Fruit fly (Drosophila melanogaster): ENCODE results near the gene Sbat.
A peak's percentile ranks its signal among the peaks of the same experiment; 100 is the strongest.

The Sbat gene

dm6 chr2L:2855773-2856615 is 22.1 kb upstream of the Sbat start, which contains the start of the genes CG3104 and RpS21 (continued):
- TF ChIP-seq disco-r (GFP tag; optimal IDR thresholded peaks at IDR 0.05) (peak; percentile 56), Sox102F (GFP tag; optimal IDR thresholded peaks at IDR 0.05) (peak; percentile 38), CG13894 (tag; optimal IDR thresholded peaks at IDR 0.05) (peak; percentile 73), al (GFP tag; IDR thresholded peaks at IDR 0.05) (peak; percentile 81), CG6175 (GFP tag; IDR thresholded peaks at IDR 0.05) (peak; percentile 87), NC2α (GFP tag; optimal IDR thresholded peaks at IDR 0.05) (peak; percentile 64), dmrt99B (tag; optimal IDR thresholded peaks at IDR 0.05) (peak; percentile 72), Chrac-16 (GFP tag; optimal IDR thresholded peaks at IDR 0.05) (peak; percentile 61), CG33557 (GFP tag; optimal IDR thresholded peaks at IDR 0.05) (peak; percentile 73), danr (GFP tag; IDR thresholded peaks at IDR 0.05) (peak; percentile 61), HmgZ (tag; optimal IDR thresholded peaks at IDR 0.05) (peak; percentile 82), CG8478 (optimal IDR thresholded peaks at IDR 0.05) (no peak), C15 (GFP tag; IDR thresholded peaks at IDR 0.05) (peak; percentile 82; the same call in 2 of the 3 replicates), sim (GFP tag; IDR thresholded peaks at IDR 0.05) (peak; percentile 77), grn (GFP tag; optimal IDR thresholded peaks at IDR 0.05) (peak; percentile 66), tll (GFP tag; optimal IDR thresholded peaks at IDR 0.05) (no peak), lilli (GFP tag; optimal IDR thresholded peaks at IDR 0.05) (peak; percentile 86), chm (GFP tag; IDR thresholded peaks at IDR 0.05) (peak; percentile 91), caup (GFP tag; optimal IDR thresholded peaks at IDR 0.05; ENCODE audit: severe bottlenecking) (peak; percentile 94), tin (GFP tag; optimal IDR thresholded peaks at IDR 0.05) (peak; percentile 85), crol (GFP tag; IDR thresholded peaks at IDR 0.05) (peak; percentile 48), dmrt11E (tag; optimal IDR thresholded peaks at IDR 0.05) (peak; percentile 65), CG14710 (tag; optimal IDR thresholded peaks at IDR 0.05) (peak; percentile 91), scrt (GFP tag; optimal IDR thresholded peaks at IDR 0.05) (peak; percentile 83), CG4328 (GFP tag; optimal IDR thresholded peaks at IDR 0.05) (peak; percentile 92), Bgb (GFP tag; IDR thresholded peaks at IDR 0.05; ENCODE audit: partially characterized antibody) (peak; percentile 29), CG6683 (GFP tag; optimal IDR thresholded peaks at IDR 0.05) (peak; percentile 61), fd64A (GFP tag; optimal IDR thresholded peaks at IDR 0.05) (peak; percentile 55), BtbVII (GFP tag; optimal IDR thresholded peaks at IDR 0.05) (peak; percentile 65), CG30403 (GFP tag; optimal IDR thresholded peaks at IDR 0.05) (peak; percentile 85), tap (tag; optimal IDR thresholded peaks at IDR 0.05) (peak; percentile 11), CG13296 (GFP tag; optimal IDR thresholded peaks at IDR 0.05) (peak; percentile 84), ATbp (GFP tag; optimal IDR thresholded peaks at IDR 0.05) (peak; percentile 83), nau (GFP tag; optimal IDR thresholded peaks at IDR 0.05) (peak; percentile 75), rib (GFP tag; IDR thresholded peaks at IDR 0.05) (peak; percentile 31; the same call in 1 of the 2 replicates), az2 (GFP tag; optimal IDR thresholded peaks at IDR 0.05) (peak; percentile 75), gce (GFP tag; IDR thresholded peaks at IDR 0.05) (peak; percentile 83; the same call in 2 of the 3 replicates), HHEX (GFP tag; optimal IDR thresholded peaks at IDR 0.05) (peak; percentile 93), gem (tag; optimal IDR thresholded peaks at IDR 0.05) (peak; percentile 61), CG14441 (GFP tag; IDR thresholded peaks at IDR 0.05) (peak; percentile 88), Opbp (GFP tag; IDR thresholded peaks at IDR 0.05; ENCODE audit: partially characterized antibody) (peak; percentile 100), sr (GFP tag; IDR thresholded peaks at IDR 0.05) (peak; percentile 91), jing (GFP tag; optimal IDR thresholded peaks at IDR 0.05) (peak; percentile 39), pfk (GFP tag; optimal IDR thresholded peaks at IDR 0.05) (peak; percentile 80), croc (GFP tag; conservative IDR thresholded peaks at IDR 0.05) (peak; percentile 58), CG10267 (tag; optimal IDR thresholded peaks at IDR 0.05) (peak; percentile 81), CG2678 (tag; optimal IDR thresholded peaks at IDR 0.05) (peak; percentile 75)
